Fruit fly (Drosophila melanogaster) whole organism, prepupa: ENCODE results near the gene CG8319.

Source experiments
- CG11294 ChIP-seq: fragments of 200-800 bp; sonication (Bioruptor generic); IDR thresholded peaks from 2 replicates; pipeline ENCODE4 v1.3.6; 2022; ENCODE audit warnings: missing biosample characterization, missing genetic modification characterization
- CG11762 ChIP-seq: fragments of 200-800 bp; sonication (Bioruptor generic); optimal IDR thresholded peaks from 3 replicates; lab custom pipeline; 2016; ENCODE audit warnings: missing biosample characterization, missing genetic modification characterization; ENCODE audit not compliant: insufficient read depth
- CG11902 ChIP-seq: fragments of 200-800 bp; sonication (Bioruptor generic); optimal IDR thresholded peaks from 3 replicates; lab custom pipeline; 2016; ENCODE audit warnings: missing biosample characterization, missing genetic modification characterization
- CG15336 ChIP-seq: fragments of 200-800 bp; sonication (Bioruptor generic); IDR thresholded peaks from 2 replicates; pipeline ENCODE4 v1.3.6; 2022; ENCODE audit warnings: missing biosample characterization, missing genetic modification characterization
- CG1621 ChIP-seq: fragments of 200-800 bp; sonication (Bioruptor generic); optimal IDR thresholded peaks from 3 replicates; lab custom pipeline; 2018; ENCODE audit warnings: missing biosample characterization, mild to moderate bottlenecking, missing genetic modification characterization
- CG16779 ChIP-seq: fragments of 200-800 bp; sonication (Bioruptor generic); optimal IDR thresholded peaks from 3 replicates; lab custom pipeline; 2017; ENCODE audit warnings: missing biosample characterization, mild to moderate bottlenecking, missing genetic modification characterization
- CG31627 ChIP-seq: fragments of 200-800 bp; sonication (Bioruptor generic); optimal IDR thresholded peaks from 3 replicates; lab custom pipeline; 2016; ENCODE audit warnings: missing biosample characterization, missing genetic modification characterization
- CG32006 ChIP-seq: fragments of 200-800 bp; sonication (Bioruptor generic); optimal IDR thresholded peaks from 3 replicates; lab custom pipeline; 2017; ENCODE audit warnings: missing biosample characterization, mild to moderate bottlenecking, missing genetic modification characterization
- CG34406 ChIP-seq: fragments of 200-800 bp; sonication (Bioruptor generic); optimal IDR thresholded peaks from 3 replicates; lab custom pipeline; 2016; ENCODE audit warnings: missing biosample characterization, missing genetic modification characterization
- CG3919 ChIP-seq: fragments of 200-800 bp; sonication (Bioruptor generic); optimal IDR thresholded peaks from 3 replicates; lab custom pipeline; 2016; ENCODE audit warnings: missing biosample characterization, missing genetic modification characterization
- CG4318 ChIP-seq: fragments of 200-800 bp; sonication (Bioruptor generic); optimal IDR thresholded peaks from 3 replicates; lab custom pipeline; 2017; ENCODE audit warnings: missing biosample characterization, mild to moderate bottlenecking, missing genetic modification characterization
- CG6163 ChIP-seq: fragments of 200-800 bp; sonication (Bioruptor generic); IDR thresholded peaks from 3 replicates; pipeline ENCODE4 v1.3.6; 2022; ENCODE audit warnings: missing biosample characterization, missing genetic modification characterization
- CG6276 ChIP-seq: fragments of 200-800 bp; sonication (Bioruptor generic); optimal IDR thresholded peaks from 2 replicates; lab custom pipeline; 2017; ENCODE audit warnings: missing biosample characterization, mild to moderate bottlenecking, missing genetic modification characterization
- CG6792 ChIP-seq: fragments of 200-800 bp; sonication (Bioruptor generic); optimal IDR thresholded peaks from 3 replicates; lab custom pipeline; 2016; ENCODE audit warnings: missing biosample characterization, missing genetic modification characterization
- CG7368 ChIP-seq: fragments of 200-800 bp; sonication (Bioruptor generic); optimal IDR thresholded peaks from 3 replicates; lab custom pipeline; 2016; ENCODE audit warnings: missing biosample characterization, missing genetic modification characterization
- CG8119 ChIP-seq: fragments of 200-800 bp; sonication (Bioruptor generic); IDR thresholded peaks from 3 replicates; pipeline ENCODE4 v1.3.6; 2022; ENCODE audit warnings: missing biosample characterization, missing genetic modification characterization
- CG9139 ChIP-seq: fragments of 200-800 bp; sonication (Bioruptor generic); optimal IDR thresholded peaks from 3 replicates; lab custom pipeline; 2017; ENCODE audit warnings: missing biosample characterization, mild to moderate bottlenecking, missing genetic modification characterization
- Eip75B ChIP-seq: fragments of 200-800 bp; sonication (Bioruptor generic); optimal IDR thresholded peaks from 3 replicates; lab custom pipeline; 2016; ENCODE audit warnings: missing biosample characterization, missing genetic modification characterization
- Eip78C ChIP-seq: fragments of 200-800 bp; sonication (Bioruptor generic); peaks from one replicate; lab custom pipeline; 2016; ENCODE audit warnings: missing biosample characterization, missing genetic modification characterization
- Eip93F ChIP-seq: fragments of 200-800 bp; sonication (Bioruptor generic); optimal IDR thresholded peaks from 2 replicates; lab custom pipeline; 2016; ENCODE audit warnings: missing biosample characterization, mild to moderate bottlenecking, missing genetic modification characterization
- Ets21C ChIP-seq: fragments of 200-800 bp; sonication (Bioruptor generic); optimal IDR thresholded peaks from 3 replicates; lab custom pipeline; 2016; ENCODE audit warnings: missing biosample characterization, missing genetic modification characterization
- Ets96B ChIP-seq: fragments of 200-800 bp; optimal IDR thresholded peaks from 2 replicates; lab custom pipeline; 2019; ENCODE audit warnings: missing biosample characterization, mild to moderate bottlenecking, missing genetic modification characterization, moderate library complexity
- Gug ChIP-seq: fragments of 200-800 bp; sonication (Bioruptor generic); IDR thresholded peaks from 2 replicates; pipeline ENCODE4 v1.3.6; 2022; ENCODE audit warnings: missing biosample characterization, missing genetic modification characterization
- Hr39 ChIP-seq: fragments of 200-800 bp; sonication (Bioruptor generic); optimal IDR thresholded peaks from 2 replicates; lab custom pipeline; 2016; ENCODE audit warnings: missing biosample characterization, missing genetic modification characterization
- Met ChIP-seq: fragments of 200-800 bp; sonication (Bioruptor generic); optimal IDR thresholded peaks from 3 replicates; lab custom pipeline; 2016; ENCODE audit warnings: missing biosample characterization, missing genetic modification characterization
- Sox102F ChIP-seq: fragments of 200-800 bp; sonication (Bioruptor generic); optimal IDR thresholded peaks from 2 replicates; lab custom pipeline; 2016; ENCODE audit warnings: missing biosample characterization, mild to moderate bottlenecking, missing genetic modification characterization
- achi ChIP-seq: fragments of 200-800 bp; sonication (Bioruptor generic); optimal IDR thresholded peaks from 3 replicates; lab custom pipeline; 2016; ENCODE audit warnings: missing biosample characterization, missing genetic modification characterization
- acj6 ChIP-seq: fragments of 200-800 bp; sonication (Bioruptor generic); optimal IDR thresholded peaks from 3 replicates; lab custom pipeline; 2016; ENCODE audit warnings: missing biosample characterization, missing genetic modification characterization
- cyc ChIP-seq: fragments of 200-800 bp; sonication (Bioruptor generic); optimal IDR thresholded peaks from 3 replicates; lab custom pipeline; 2016; ENCODE audit warnings: missing biosample characterization, missing genetic modification characterization
- dac ChIP-seq: fragments of 200-800 bp; sonication (Bioruptor generic); optimal IDR thresholded peaks from 2 replicates; lab custom pipeline; 2017; ENCODE audit warnings: missing biosample characterization, mild to moderate bottlenecking, missing genetic modification characterization
- eg ChIP-seq: fragments of 200-800 bp; sonication (Bioruptor generic); IDR thresholded peaks from 3 replicates; pipeline ENCODE4 v1.3.6; 2022; ENCODE audit warnings: missing biosample characterization, missing genetic modification characterization
- fd59A ChIP-seq: fragments of 200-800 bp; sonication (Bioruptor generic); optimal IDR thresholded peaks from 2 replicates; lab custom pipeline; 2017; ENCODE audit warnings: missing biosample characterization, mild to moderate bottlenecking, missing genetic modification characterization, missing genetic modification reagents
- fkh ChIP-seq: fragments of 200-800 bp; sonication (Bioruptor generic); optimal IDR thresholded peaks from 3 replicates; lab custom pipeline; 2017; ENCODE audit warnings: missing biosample characterization, mild to moderate bottlenecking, missing genetic modification characterization, moderate library complexity
- lz ChIP-seq: fragments of 200-800 bp; sonication (Bioruptor generic); optimal IDR thresholded peaks from 3 replicates; lab custom pipeline; 2016; ENCODE audit warnings: missing biosample characterization, missing genetic modification characterization
- net ChIP-seq: fragments of 200-800 bp; sonication (Bioruptor generic); optimal IDR thresholded peaks from 3 replicates; lab custom pipeline; 2016; ENCODE audit warnings: missing biosample characterization, missing genetic modification characterization
- pdm3 ChIP-seq: fragments of 200-800 bp; sonication (Bioruptor generic); optimal IDR thresholded peaks from 3 replicates; lab custom pipeline; 2016; ENCODE audit warnings: missing biosample characterization, missing genetic modification characterization
- salr ChIP-seq, 2 experiments: fragments of 200-800 bp; sonication (Bioruptor generic); optimal IDR thresholded peaks; 3 replicates each; lab custom pipeline; 2016 to 2018; ENCODE audit warnings: missing biosample characterization in 2 of 2, missing genetic modification characterization in 2 of 2, mild to moderate bottlenecking in 1 of 2
- ss ChIP-seq, 2 experiments: fragments of 200-800 bp; sonication (Bioruptor generic); optimal IDR thresholded peaks; 2 replicates in 1 of 2; 3 replicates in 1 of 2; lab custom pipeline; 2017 to 2018; ENCODE audit warnings: mild to moderate bottlenecking in 2 of 2, missing biosample characterization in 2 of 2, missing genetic modification characterization in 2 of 2, moderate library complexity in 1 of 2
- svp ChIP-seq: fragments of 200-800 bp; sonication (Bioruptor generic); peaks from one replicate; lab custom pipeline; 2016; ENCODE audit warnings: missing biosample characterization, missing genetic modification characterization
- topi ChIP-seq: fragments of 200-800 bp; sonication (Bioruptor generic); optimal IDR thresholded peaks from 3 replicates; lab custom pipeline; 2016; ENCODE audit warnings: missing biosample characterization, missing genetic modification characterization
- vri ChIP-seq: fragments of 200-800 bp; sonication (Bioruptor generic); optimal IDR thresholded peaks from 3 replicates; lab custom pipeline; 2016; ENCODE audit warnings: missing biosample characterization, mild to moderate bottlenecking, missing genetic modification characterization

CG8319 gene

DNA sequence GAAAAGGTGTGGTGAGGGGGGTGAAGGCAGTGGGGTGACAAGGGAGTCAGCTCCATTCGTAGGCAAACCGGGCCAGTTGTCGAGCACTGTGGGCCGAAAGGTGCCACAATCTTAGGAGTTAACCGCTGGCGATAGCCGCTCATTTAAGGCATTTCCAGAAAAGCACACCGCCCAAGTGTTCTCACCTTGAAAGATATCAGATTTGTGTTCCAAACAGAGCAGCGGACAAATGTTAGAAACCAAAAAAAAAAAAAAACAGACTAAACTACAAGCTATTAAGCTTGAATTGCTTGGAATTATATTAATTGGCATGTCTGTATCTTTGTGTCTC is 32.9 kb upstream of the CG8319 start (continued):
- peak; percentile 37 for TF ChIP-seq achi (GFP tag; lab: Kevin White, UChicago)

DNA sequence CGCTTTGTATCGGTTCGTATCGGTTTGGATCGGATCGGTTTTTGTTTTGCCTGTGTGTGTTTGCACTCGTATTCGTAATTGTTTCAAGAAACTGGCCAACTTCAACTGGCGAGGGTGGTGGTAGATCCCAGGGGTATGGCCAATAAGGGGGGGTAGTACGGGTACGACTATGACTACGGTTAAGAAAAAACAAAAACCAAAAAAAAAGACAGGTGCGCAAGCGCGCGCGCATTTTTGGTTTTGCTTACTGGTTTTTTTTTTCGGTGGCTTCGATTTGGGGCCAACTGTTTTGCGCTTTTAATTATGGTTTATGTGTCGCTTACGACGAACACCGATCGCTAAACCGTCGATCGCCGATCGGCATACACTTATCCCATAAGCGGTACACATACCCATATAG is 32.3 kb upstream of the CG8319 start:
- TF ChIP-seq vri (no peak), fd59A (GFP tag; lab: Kevin White, UChicago) (no peak), CG1621 (tag; lab: Kevin White, UChicago) (no peak), topi (GFP tag; lab: Kevin White, UChicago) (no peak), Eip75B (no peak), CG6163 (GFP tag; lab: Robert Waterston, UW) (peak; percentile 47), achi (GFP tag; lab: Kevin White, UChicago) (no peak), CG15336 (peak; percentile 45), salr (GFP tag; optimal IDR thresholded peaks at IDR 0.05; lab: Kevin White, UChicago) (no peak), ss (GFP tag; optimal IDR thresholded peaks at IDR 0.05; lab: Kevin White, UChicago) (no peak), eg (GFP tag; lab: Robert Waterston, UW) (peak; percentile 69), CG11294 (GFP tag; lab: Robert Waterston, UW) (no peak), Gug (GFP tag; lab: Robert Waterston, UW) (no peak), CG8119 (GFP tag; lab: Robert Waterston, UW) (peak; percentile 16; the same call in 2 of the 3 replicates), Ets21C (no peak), Ets96B (no peak)

DNA sequence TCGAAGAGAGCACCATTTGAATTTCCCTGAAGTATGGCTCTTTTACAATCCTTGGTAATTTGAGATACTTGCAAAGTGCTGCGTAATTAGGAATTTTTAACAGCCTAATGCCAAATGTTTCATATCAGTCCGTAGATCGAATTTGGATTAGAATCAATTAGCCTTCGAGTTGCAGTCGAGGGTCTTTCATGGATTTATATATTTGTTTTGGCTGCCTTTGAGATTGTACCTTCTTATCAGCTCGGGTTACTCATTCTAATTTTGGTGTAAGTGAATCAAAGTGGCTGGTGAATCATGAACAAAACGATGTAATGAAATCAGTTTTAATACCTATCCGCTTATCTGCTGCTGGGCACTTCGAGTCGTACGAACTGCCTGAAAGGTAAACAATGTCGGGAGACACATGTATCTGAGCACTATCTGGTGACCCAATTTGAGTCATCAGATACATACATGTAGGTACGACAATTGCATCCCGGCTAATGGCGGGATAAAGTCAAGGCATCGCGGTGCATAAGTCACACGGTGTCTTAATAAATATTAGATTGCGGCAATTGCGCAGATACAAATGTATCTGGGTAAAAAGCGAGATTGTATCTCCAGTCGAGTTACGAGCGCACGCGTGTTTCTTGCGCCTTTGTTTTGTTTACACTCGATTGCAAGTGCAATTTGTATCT is 31.3 kb upstream of the CG8319 start:
- peak; percentile 47 for TF ChIP-seq fkh (GFP tag; lab: Kevin White, UChicago)
- TF ChIP-seq Gug (GFP tag; lab: Robert Waterston, UW): no peak

DNA sequence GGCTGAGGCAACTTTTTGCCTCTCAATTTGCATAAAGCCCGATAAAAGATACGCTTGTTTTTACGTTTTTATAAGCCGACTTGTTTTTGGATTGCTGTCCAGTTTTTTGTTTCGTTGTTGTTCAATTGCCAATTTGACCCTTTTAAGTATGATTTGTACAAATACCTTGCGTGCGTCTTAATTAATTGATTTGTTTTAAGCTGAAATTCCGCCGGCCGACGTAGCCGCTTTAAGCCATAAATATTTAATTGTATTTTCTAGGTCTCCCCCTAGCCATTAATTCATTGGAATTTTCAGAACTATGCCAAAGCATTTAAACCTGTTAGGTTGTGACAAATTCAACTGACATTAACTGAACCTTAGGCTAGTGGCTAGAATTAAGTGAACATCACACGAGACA is 30.5 kb upstream of the CG8319 start:
- peak; percentile 15 for TF ChIP-seq Eip78C (GFP tag; lab: Kevin White, UChicago)
- TF ChIP-seq cyc: no peak
- TF ChIP-seq Met (GFP tag; lab: Kevin White, UChicago): no peak

DNA sequence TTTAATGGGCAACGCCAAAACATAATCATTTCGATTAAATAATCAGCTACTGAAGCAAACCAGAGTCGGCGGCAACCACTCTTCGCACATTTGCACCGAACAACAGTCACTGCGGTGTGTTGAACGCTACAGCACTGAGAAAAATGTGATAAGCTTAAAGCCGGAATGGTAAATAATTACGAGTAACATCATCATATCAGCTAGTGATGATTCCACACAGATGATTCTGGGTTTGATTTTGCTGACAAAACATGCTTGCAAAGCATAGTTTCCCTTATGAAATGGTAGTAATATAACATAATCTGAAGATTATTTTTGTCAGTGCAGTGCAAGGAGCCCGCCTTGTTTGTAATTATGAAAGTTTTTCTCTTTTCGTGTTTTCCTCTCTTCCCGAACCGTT is 29.0 kb upstream of the CG8319 start:
- TF ChIP-seq net (GFP tag; lab: Kevin White, UChicago) (peak; percentile 85), Sox102F (peak; percentile 73), CG34406 (peak; percentile 73), cyc (peak; percentile 77), fkh (GFP tag; lab: Kevin White, UChicago) (no peak), svp (no peak), fd59A (GFP tag; lab: Kevin White, UChicago) (peak; percentile 54), CG4318 (peak; percentile 90), Eip93F (GFP tag; lab: Kevin White, UChicago) (no peak), CG8119 (GFP tag; lab: Robert Waterston, UW) (peak; percentile 95), CG6163 (GFP tag; lab: Robert Waterston, UW) (peak; percentile 86), acj6 (GFP tag; lab: Kevin White, UChicago) (peak; percentile 87), CG11902 (GFP tag; lab: Kevin White, UChicago) (peak; percentile 68), CG11762 (GFP tag; lab: Kevin White, UChicago) (peak; percentile 81), salr (GFP tag; optimal IDR thresholded peaks at IDR 0.05; lab: Kevin White, UChicago) (peak; percentile 49 to 82), CG11294 (GFP tag; lab: Robert Waterston, UW) (peak; percentile 64; the same call in 1 of the 2 replicates), CG7368 (GFP tag; lab: Kevin White, UChicago) (peak; percentile 75), Met (GFP tag; lab: Kevin White, UChicago) (peak; percentile 72), dac (peak; percentile 93), CG31627 (GFP tag; lab: Kevin White, UChicago) (peak; percentile 77), CG16779 (tag; lab: Kevin White, UChicago) (peak; percentile 41), Ets21C (peak; percentile 51), CG15336 (peak; percentile 92), achi (GFP tag; lab: Kevin White, UChicago) (peak; percentile 84), CG1621 (tag; lab: Kevin White, UChicago) (peak; percentile 52), Gug (GFP tag; lab: Robert Waterston, UW) (peak; percentile 78), CG6792 (peak; percentile 81), pdm3 (GFP tag; lab: Kevin White, UChicago) (peak; percentile 87), Eip75B (peak; percentile 83), CG9139 (GFP tag; lab: Kevin White, UChicago) (peak; percentile 14), CG6276 (GFP tag; lab: Kevin White, UChicago) (peak; percentile 87), Eip78C (GFP tag; lab: Kevin White, UChicago) (peak; percentile 6), CG32006 (GFP tag; lab: Kevin White, UChicago) (peak; percentile 96), CG3919 (GFP tag; lab: Kevin White, UChicago) (peak; percentile 92), lz (GFP tag; lab: Kevin White, UChicago) (peak; percentile 73), Hr39 (GFP tag; lab: Kevin White, UChicago) (peak; percentile 83)
